Worm (Caenorhabditis elegans): ENCODE results near the gene nhr-12.

The nhr-12 gene

ce11 chrV:10086141-10086540 is 2.3 kb upstream of the nhr-12 start:
- TF ChIP-seq mxl-1 (tag; optimal IDR thresholded peaks at IDR 0.05) (no peak), attf-6 (GFP tag; IDR thresholded peaks at IDR 0.05) (no peak), ets-4 (GFP tag; optimal IDR thresholded peaks at IDR 0.05) (no peak), F39B2.1 (GFP tag; IDR thresholded peaks at IDR 0.05) (no peak), lag-1 (GFP tag; IDR thresholded peaks at IDR 0.05) (no peak), hsf-1 (GFP tag; IDR thresholded peaks at IDR 0.05) (no peak), tlf-1 (GFP tag; optimal IDR thresholded peaks at IDR 0.05) (no peak), sptf-2 (GFP tag; optimal IDR thresholded peaks at IDR 0.05) (no peak), nhr-27 (tag; optimal IDR thresholded peaks at IDR 0.05) (no peak), dpff-1 (tag; optimal IDR thresholded peaks at IDR 0.05) (no peak)

- no peak for TF ChIP-seq tbx-9 (tag; optimal IDR thresholded peaks at IDR 0.05; ENCODE audit: borderline replicate concordance)
- TF ChIP-seq unc-62 (GFP tag; optimal IDR thresholded peaks at IDR 0.05), result no peak
- TF ChIP-seq ceh-27 (GFP tag; optimal IDR thresholded peaks at IDR 0.05), result no peak
- TF ChIP-seq K11D2.4 (GFP tag; IDR thresholded peaks at IDR 0.05), result no peak
- no peak for TF ChIP-seq atf-7 (tag; optimal IDR thresholded peaks at IDR 0.05)
- no peak for TF ChIP-seq zim-3 (tag; optimal IDR thresholded peaks at IDR 0.05)
- no peak for TF ChIP-seq lsy-27 (tag; optimal IDR thresholded peaks at IDR 0.05; ENCODE audit: borderline replicate concordance, insufficient read depth)
- TF ChIP-seq gei-17 (GFP tag; optimal IDR thresholded peaks at IDR 0.05), result no peak
- no peak for TF ChIP-seq ztf-3 (GFP tag; optimal IDR thresholded peaks at IDR 0.05)
- TF ChIP-seq ccch-3 (GFP tag; optimal IDR thresholded peaks at IDR 0.05), result no peak
- TF ChIP-seq ekl-4 (GFP tag; IDR thresholded peaks at IDR 0.05), result no peak
- no peak for TF ChIP-seq F33H1.4 (GFP tag; IDR thresholded peaks at IDR 0.05)
- TF ChIP-seq nhr-179 (tag; optimal IDR thresholded peaks at IDR 0.05), result no peak
- TF ChIP-seq lin-26 (GFP tag; IDR thresholded peaks at IDR 0.05), result no peak
- TF ChIP-seq ceh-91 (GFP tag; IDR thresholded peaks at IDR 0.05), result no peak
Measured at ce11 chrV:10084864-10085263, 1.0 kb upstream of the nhr-12 start, which contains the start of gene R04B5.6. R04B5.6 (plus strand) TSS chrV:10085164.

- TF ChIP-seq ceh-79 (tag; optimal IDR thresholded peaks at IDR 0.05) (no peak), madf-8 (GFP tag; conservative IDR thresholded peaks at IDR 0.05) (no peak), mcd-1 (GFP tag; IDR thresholded peaks at IDR 0.05) (no peak), madf-6 (GFP tag; IDR thresholded peaks at IDR 0.05) (no peak), B0035.1 (tag; optimal IDR thresholded peaks at IDR 0.05) (no peak), akir-1 (GFP tag; optimal IDR thresholded peaks at IDR 0.05) (no peak), aptf-2 (GFP tag; conservative IDR thresholded peaks at IDR 0.05) (no peak), K11D2.4 (GFP tag; IDR thresholded peaks at IDR 0.05) (no peak), bed-2 (GFP tag; IDR thresholded peaks at IDR 0.05) (no peak), Y95B8A.8 (GFP tag; IDR thresholded peaks at IDR 0.05) (no peak), ceh-100 (GFP tag; IDR thresholded peaks at IDR 0.05) (no peak)
Measured at ce11 chrV:10081636-10082035, 2.2 kb downstream of the nhr-12 start, which contains the start of gene nhr-205. nhr-205 (minus strand) TSS chrV:10081776.

- no peak for TF ChIP-seq nfyb-1 (GFP tag; IDR thresholded peaks at IDR 0.05)
- TF ChIP-seq gei-17 (GFP tag; optimal IDR thresholded peaks at IDR 0.05), result no peak
- TF ChIP-seq F57A8.1 (GFP tag; optimal IDR thresholded peaks at IDR 0.05), result no peak
- no peak for TF ChIP-seq B0035.1 (tag; optimal IDR thresholded peaks at IDR 0.05)
- TF ChIP-seq madf-10 (tag; optimal IDR thresholded peaks at IDR 0.05), result no peak
- no peak for TF ChIP-seq Y53F4B.3 (GFP tag; IDR thresholded peaks at IDR 0.05)
- TF ChIP-seq nhr-80 (tag; optimal IDR thresholded peaks at IDR 0.05), result no peak
- TF ChIP-seq snpc-1.1 (tag; optimal IDR thresholded peaks at IDR 0.05; ENCODE audit: insufficient read depth), result no peak
- TF ChIP-seq dox-1 (GFP tag; IDR thresholded peaks at IDR 0.05), result no peak
- TF ChIP-seq F49E8.2 (tag; optimal IDR thresholded peaks at IDR 0.05; ENCODE audit: insufficient read depth), result no peak
- TF ChIP-seq ZK185.1 (tag; optimal IDR thresholded peaks at IDR 0.05; ENCODE audit: poor library complexity, severe bottlenecking), result no peak
- TF ChIP-seq K11D2.4 (GFP tag; IDR thresholded peaks at IDR 0.05), result no peak
- no peak for TF ChIP-seq lsy-27 (tag; optimal IDR thresholded peaks at IDR 0.05; ENCODE audit: borderline replicate concordance, insufficient read depth)
- no peak for TF ChIP-seq nhr-27 (tag; optimal IDR thresholded peaks at IDR 0.05)
- no peak for TF ChIP-seq rec-8 (tag; optimal IDR thresholded peaks at IDR 0.05)
Measured at ce11 chrV:10080905-10081304, 2.9 kb downstream of the nhr-12 start.

All from whole organism, young adult.